Fruit fly (Drosophila melanogaster) whole organism, embryonic: Measurements from ENCODE around the gene CG42500.
A peak's percentile ranks its signal among the peaks of the same experiment; 100 is the strongest.

ENCODE experiments used
- Ada2b ChIP-seq: fragments of 200-800 bp; sonication (Bioruptor generic); IDR thresholded peaks from 2 replicates; pipeline ENCODE4 v1.3.6; 2022; ENCODE audit warnings: missing biosample characterization, missing genetic modification characterization
- Atf3 ChIP-seq: fragments of 200-800 bp; sonication (Bioruptor generic); optimal IDR thresholded peaks from 3 replicates; lab custom pipeline; 2016; ENCODE audit warnings: missing biosample characterization, missing genetic modification characterization
- CG10209 ChIP-seq: fragments of 200-800 bp; sonication (Bioruptor generic); optimal IDR thresholded peaks from 3 replicates; lab custom pipeline; 2017; ENCODE audit warnings: missing biosample characterization, mild to moderate bottlenecking, missing genetic modification characterization, missing genetic modification reagents
- CG11398 ChIP-seq: fragments of 200-800 bp; sonication (Bioruptor generic); optimal IDR thresholded peaks from 2 replicates; lab custom pipeline; 2016; ENCODE audit warnings: missing biosample characterization, missing genetic modification characterization
- CG11456 ChIP-seq: fragments of 200-800 bp; sonication (Bioruptor generic); IDR thresholded peaks from 3 replicates; pipeline ENCODE4 v1.3.6; 2022; ENCODE audit warnings: missing biosample characterization, missing genetic modification characterization
- CG13424 ChIP-seq: fragments of 200-800 bp; sonication (Bioruptor generic); optimal IDR thresholded peaks from 2 replicates; lab custom pipeline; 2019; ENCODE audit warnings: missing biosample characterization, mild to moderate bottlenecking, missing genetic modification characterization, moderate library complexity
- CG14441 ChIP-seq: fragments of 200-800 bp; sonication (Bioruptor generic); IDR thresholded peaks from 2 replicates; pipeline ENCODE4 v1.3.6; 2022; ENCODE audit warnings: missing biosample characterization, missing genetic modification characterization
- CG18011 ChIP-seq: fragments of 200-800 bp; sonication (Bioruptor generic); optimal IDR thresholded peaks from 2 replicates; lab custom pipeline; 2017; ENCODE audit warnings: missing biosample characterization, missing genetic modification characterization, mild to moderate bottlenecking, moderate library complexity, missing genotype
- CG2129 ChIP-seq: fragments of 200-800 bp; sonication (Bioruptor generic); IDR thresholded peaks from 2 replicates; pipeline ENCODE4 v1.3.6; 2022; ENCODE audit warnings: missing biosample characterization, missing genetic modification characterization; ENCODE audit not compliant: partially characterized antibody
- CG2712 ChIP-seq: fragments of 200-800 bp; optimal IDR thresholded peaks from 3 replicates; lab custom pipeline; 2019; ENCODE audit warnings: missing biosample characterization, mild to moderate bottlenecking, missing genetic modification characterization, moderate library complexity
- CG2889 ChIP-seq: fragments of 200-800 bp; sonication (Bioruptor generic); IDR thresholded peaks from 3 replicates; pipeline ENCODE4 v1.3.6; 2022; ENCODE audit warnings: missing biosample characterization, missing genetic modification characterization
- CG3065 ChIP-seq: fragments of 200-800 bp; sonication (Bioruptor generic); optimal IDR thresholded peaks from 2 replicates; lab custom pipeline; 2016; ENCODE audit warnings: missing biosample characterization, missing genetic modification characterization
- CG6654 ChIP-seq: fragments of 200-800 bp; sonication (Bioruptor generic); optimal IDR thresholded peaks from 2 replicates; lab custom pipeline; 2017; ENCODE audit warnings: missing biosample characterization, mild to moderate bottlenecking, missing genetic modification characterization
- CG6813 ChIP-seq: fragments of 200-800 bp; sonication (Bioruptor generic); optimal IDR thresholded peaks from 2 replicates; lab custom pipeline; 2017; ENCODE audit warnings: missing biosample characterization, missing genetic modification characterization, mild to moderate bottlenecking, moderate library complexity, missing genetic modification reagents
- CG7963 ChIP-seq: fragments of 200-800 bp; sonication (Bioruptor generic); IDR thresholded peaks from 3 replicates; pipeline ENCODE4 v1.3.6; 2022; ENCODE audit warnings: missing biosample characterization, missing genetic modification characterization; ENCODE audit not compliant: partially characterized antibody
- CG8290 ChIP-seq, 3 experiments: fragments of 200-800 bp; sonication (Bioruptor generic); optimal IDR thresholded peaks; 2 replicates each; lab custom pipeline; 2016 to 2019; ENCODE audit warnings: missing biosample characterization in 3 of 3, missing genetic modification characterization in 3 of 3, mild to moderate bottlenecking in 2 of 3, moderate library complexity in 1 of 3
- CG8478 ChIP-seq: fragments of >200 bp; optimal IDR thresholded peaks from 2 replicates; lab custom pipeline; 2018
- CG8765 ChIP-seq: fragments of 200-800 bp; sonication (Bioruptor generic); IDR thresholded peaks from 2 replicates; pipeline ENCODE4 v1.3.6; 2022; ENCODE audit warnings: missing biosample characterization, missing genetic modification characterization
- Chrac-16 ChIP-seq: fragments of 200-800 bp; sonication (Bioruptor generic); optimal IDR thresholded peaks from 3 replicates; lab custom pipeline; 2016; ENCODE audit warnings: missing biosample characterization, missing genetic modification characterization
- CkIIα-i1 ChIP-seq: fragments of 200-800 bp; sonication (Bioruptor generic); IDR thresholded peaks from 2 replicates; pipeline ENCODE4 v1.3.6; 2022; ENCODE audit warnings: missing biosample characterization, missing genetic modification characterization
- Dek ChIP-seq: fragments of 200-800 bp; sonication (Bioruptor generic); optimal IDR thresholded peaks from 3 replicates; lab custom pipeline; 2019; ENCODE audit warnings: missing biosample characterization, mild to moderate bottlenecking, missing genetic modification characterization, moderate library complexity
- Elba2 ChIP-seq: fragments of 200-800 bp; sonication (Bioruptor generic); optimal IDR thresholded peaks from 3 replicates; lab custom pipeline; 2016; ENCODE audit warnings: missing biosample characterization, missing genetic modification characterization
- Ets65A ChIP-seq: fragments of 200-800 bp; sonication (Bioruptor generic); peaks from one replicate; lab custom pipeline; 2016; ENCODE audit warnings: missing biosample characterization, missing genetic modification characterization
- Fer1 ChIP-seq: fragments of 200-800 bp; sonication (Bioruptor generic); optimal IDR thresholded peaks from 2 replicates; lab custom pipeline; 2017; ENCODE audit warnings: missing biosample characterization, mild to moderate bottlenecking, missing genetic modification characterization
- HLHmδ ChIP-seq: fragments of 200-800 bp; sonication (Bioruptor generic); optimal IDR thresholded peaks from 2 replicates; lab custom pipeline; 2018; ENCODE audit warnings: missing biosample characterization, mild to moderate bottlenecking, missing genetic modification characterization, moderate library complexity
- Lim3 ChIP-seq: fragments of 200-800 bp; sonication (Bioruptor generic); IDR thresholded peaks from 2 replicates; pipeline ENCODE4 v1.3.6; 2022; ENCODE audit warnings: missing biosample characterization, missing genetic modification characterization
- Mes4 ChIP-seq: fragments of 200-800 bp; sonication (Bioruptor generic); optimal IDR thresholded peaks from 2 replicates; lab custom pipeline; 2016; ENCODE audit warnings: missing biosample characterization, missing genetic modification characterization
- Oli ChIP-seq: fragments of 200-800 bp; sonication (Bioruptor generic); optimal IDR thresholded peaks from 2 replicates; lab custom pipeline; 2018; ENCODE audit warnings: missing biosample characterization, mild to moderate bottlenecking, missing genetic modification characterization, moderate library complexity
- Optix ChIP-seq: fragments of 200-800 bp; sonication (Bioruptor generic); IDR thresholded peaks from 3 replicates; pipeline ENCODE4 v1.3.6; 2022; ENCODE audit warnings: missing biosample characterization, missing genetic modification characterization
- Pdp1 ChIP-seq, 2 experiments: fragments of 200-800 bp; sonication (Bioruptor generic); optimal IDR thresholded peaks; 3 replicates each; lab custom pipeline; 2016; ENCODE audit warnings: missing biosample characterization in 2 of 2, missing genetic modification characterization in 2 of 2, mild to moderate bottlenecking in 1 of 2, moderate library complexity in 1 of 2
- Ptx1 ChIP-seq: fragments of 200-800 bp; sonication (Bioruptor generic); IDR thresholded peaks from 2 replicates; pipeline ENCODE4 v1.3.6; 2022; ENCODE audit warnings: missing biosample characterization, missing genetic modification characterization
- Ravus ChIP-seq: fragments of 200-800 bp; sonication (Bioruptor generic); IDR thresholded peaks from 2 replicates; pipeline ENCODE4 v1.3.6; 2022; ENCODE audit warnings: missing biosample characterization, missing genetic modification characterization
- Sin3A ChIP-seq: fragments of >200 bp; optimal IDR thresholded peaks from 2 replicates; lab custom pipeline; 2018
- Sry-β ChIP-seq: fragments of 200-800 bp; sonication (Bioruptor generic); optimal IDR thresholded peaks from 2 replicates; lab custom pipeline; 2018; ENCODE audit warnings: missing biosample characterization, mild to moderate bottlenecking, missing genetic modification characterization, moderate library complexity
- Tbp ChIP-seq: fragments of >200 bp; optimal IDR thresholded peaks from 2 replicates; lab custom pipeline; 2018; ENCODE audit warnings: missing biosample characterization, missing genetic modification characterization
- Vsx1 ChIP-seq: fragments of 200-800 bp; sonication (Bioruptor generic); optimal IDR thresholded peaks from 2 replicates; lab custom pipeline; 2017; ENCODE audit warnings: missing biosample characterization, mild to moderate bottlenecking, missing genetic modification characterization, missing genetic modification reagents
- bowl ChIP-seq: fragments of 200-800 bp; sonication (Bioruptor generic); IDR thresholded peaks from 2 replicates; pipeline ENCODE4 v1.3.6; 2022; ENCODE audit warnings: missing biosample characterization, missing genetic modification characterization
- chif ChIP-seq, 2 experiments: fragments of 200-800 bp; sonication (Bioruptor generic); optimal IDR thresholded peaks; 3 replicates each; lab custom pipeline; 2016; ENCODE audit warnings: missing biosample characterization in 2 of 2, missing genetic modification characterization in 2 of 2
- croc ChIP-seq: fragments of 200-800 bp; sonication (Bioruptor generic); conservative IDR thresholded peaks from 3 replicates; pipeline ENCODE4 v1.3.6; 2022; ENCODE audit warnings: missing biosample characterization, missing genetic modification characterization
- exex ChIP-seq: fragments of 200-800 bp; sonication (Bioruptor generic); optimal IDR thresholded peaks from 4 replicates; lab custom pipeline; 2018; ENCODE audit warnings: missing biosample characterization, mild to moderate bottlenecking, missing genetic modification characterization, moderate library complexity
- gsb ChIP-seq: fragments of 200-800 bp; sonication (Bioruptor generic); IDR thresholded peaks from 2 replicates; pipeline ENCODE4 v1.3.6; 2022; ENCODE audit warnings: missing biosample characterization, missing genetic modification characterization
- hb ChIP-seq: fragments of 200-800 bp; sonication (Bioruptor generic); IDR thresholded peaks from 3 replicates; pipeline ENCODE4 v1.3.6; 2022; ENCODE audit warnings: missing biosample characterization, missing genetic modification characterization; ENCODE audit not compliant: partially characterized antibody
- insv ChIP-seq, 2 experiments: fragments of 200-800 bp; sonication (Bioruptor generic); optimal IDR thresholded peaks; 3 replicates each; lab custom pipeline; 2016 to 2018; ENCODE audit warnings: missing biosample characterization in 2 of 2, missing genetic modification characterization in 2 of 2
- peb ChIP-seq: fragments of 200-800 bp; sonication (Bioruptor generic); IDR thresholded peaks from 2 replicates; pipeline ENCODE4 v1.3.6; 2022; ENCODE audit warnings: missing biosample characterization, missing genetic modification characterization
- pfk ChIP-seq: fragments of 200-800 bp; sonication (Bioruptor generic); optimal IDR thresholded peaks from 2 replicates; lab custom pipeline; 2018; ENCODE audit warnings: missing biosample characterization, mild to moderate bottlenecking, missing genetic modification characterization, moderate library complexity
- pho ChIP-seq: fragments of 200-800 bp; sonication (Bioruptor generic); optimal IDR thresholded peaks from 2 replicates; lab custom pipeline; 2016; ENCODE audit warnings: missing biosample characterization, missing genetic modification characterization
- repo ChIP-seq: fragments of 200-800 bp; sonication (Bioruptor generic); optimal IDR thresholded peaks from 2 replicates; lab custom pipeline; 2016; ENCODE audit warnings: missing biosample characterization, missing genetic modification characterization
- tgo ChIP-seq: fragments of 200-800 bp; sonication (Bioruptor generic); IDR thresholded peaks from 3 replicates; pipeline ENCODE4 v1.3.6; 2022; ENCODE audit warnings: missing biosample characterization, missing genetic modification characterization
- tin ChIP-seq: fragments of 200-800 bp; sonication (Bioruptor generic); optimal IDR thresholded peaks from 3 replicates; lab custom pipeline; 2016; ENCODE audit warnings: missing biosample characterization, missing genetic modification characterization
- ttk ChIP-seq: fragments of 200-800 bp; sonication (Bioruptor generic); IDR thresholded peaks from 2 replicates; pipeline ENCODE4 v2.1.2; 2022; ENCODE audit warnings: missing biosample characterization, missing genetic modification characterization
- zfh2 ChIP-seq: fragments of 200-800 bp; sonication (Bioruptor generic); optimal IDR thresholded peaks from 2 replicates; lab custom pipeline; 2016; ENCODE audit warnings: missing biosample characterization, missing genetic modification characterization

Gene CG42500

DNA sequence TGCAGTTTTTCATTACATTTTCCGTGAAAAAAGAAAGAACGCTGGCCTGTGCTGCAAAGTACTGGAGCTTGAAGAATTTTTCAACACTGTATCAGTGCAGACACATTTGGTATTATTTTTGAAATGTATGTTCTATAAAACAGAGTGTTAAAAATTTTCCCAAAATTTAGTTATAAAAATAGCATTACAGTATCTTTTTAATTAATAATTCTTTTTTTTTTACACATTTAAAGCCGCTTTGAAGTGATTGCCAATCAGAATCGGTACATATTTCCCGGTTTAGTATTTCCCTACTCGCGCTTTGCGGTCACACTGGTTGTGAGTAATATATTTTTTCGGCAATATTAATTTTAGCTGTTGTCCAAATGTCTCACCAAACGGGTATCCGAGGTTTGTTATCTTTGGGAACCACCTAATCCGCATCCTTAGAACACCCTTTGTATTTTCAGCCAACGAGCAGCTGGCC, 30.1 kb downstream of the CG42500 start, which contains the start of the genes Abi and twf (continued):
- TF ChIP-seq insv (GFP tag; optimal IDR thresholded peaks at IDR 0.05; lab: Kevin White, UChicago) (peak in 1 of 2 experiments; percentile 79), CG2889 (GFP tag; lab: Robert Waterston, UW) (no peak), tgo (GFP tag; lab: Robert Waterston, UW) (peak; percentile 67), CG3065 (peak; percentile 39), exex (peak; percentile 6), CG18011 (GFP tag; lab: Kevin White, UChicago) (peak; percentile 59), CG8290 (GFP tag; optimal IDR thresholded peaks at IDR 0.05; lab: Kevin White, UChicago) (peak; percentile 80), CG8290 (tag; optimal IDR thresholded peaks at IDR 0.05; lab: Kevin White, UChicago) (peak in 1 of 2 experiments; percentile 38), CG14441 (GFP tag; lab: Robert Waterston, UW) (peak; percentile 49; the same call in 1 of the 2 replicates), CG8478 (lab: Kevin White, UChicago) (no peak), hb (GFP tag; lab: Robert Waterston, UW) (no peak), pfk (GFP tag; lab: Kevin White, UChicago) (no peak), Oli (tag; lab: Kevin White, UChicago) (peak; percentile 47), Ets65A (GFP tag; lab: Kevin White, UChicago) (peak; percentile 80), Ravus (GFP tag; lab: Robert Waterston, UW) (no peak), Tbp (GFP tag; lab: Kevin White, UChicago) (no peak), gsb (GFP tag; lab: Robert Waterston, UW) (no peak), Chrac-16 (GFP tag; lab: Kevin White, UChicago) (peak; percentile 77), Atf3 (GFP tag; lab: Kevin White, UChicago) (peak; percentile 43), Mes4 (GFP tag; lab: Kevin White, UChicago) (peak; percentile 22), CG6813 (GFP tag; lab: Kevin White, UChicago) (no peak), Sry-β (GFP tag; lab: Kevin White, UChicago) (peak; percentile 89), CG13424 (tag; lab: Kevin White, UChicago) (peak; percentile 67), Elba2 (GFP tag; lab: Kevin White, UChicago) (peak; percentile 99), Pdp1 (GFP tag; optimal IDR thresholded peaks at IDR 0.05; lab: Kevin White, UChicago) (peak; percentile 41 to 71), HLHmδ (no peak), CG2712 (peak; percentile 74), Lim3 (GFP tag; lab: Robert Waterston, UW) (no peak), Sin3A (lab: Kevin White, UChicago) (peak; percentile 64), tin (GFP tag; lab: Kevin White, UChicago) (peak; percentile 71), CG11456 (GFP tag; lab: Robert Waterston, UW) (peak; percentile 68; the same call in 1 of the 3 replicates), Ada2b (GFP tag; lab: Robert Waterston, UW) (peak; percentile 35; the same call in 1 of the 2 replicates), croc (no peak; the same call in 2 of the 3 replicates), CG8765 (GFP tag; lab: Robert Waterston, UW) (no peak), Optix (GFP tag; lab: Robert Waterston, UW) (no peak), Vsx1 (no peak), bowl (GFP tag; lab: Robert Waterston, UW) (no peak), ttk (GFP tag; lab: Robert Waterston, UW) (peak; percentile 41), Fer1 (GFP tag; lab: Kevin White, UChicago) (peak; percentile 58), peb (GFP tag; lab: Robert Waterston, UW) (0 out of 2 replicates have a peak, but pooled peaks have one; percentile 18), CkIIα-i1 (GFP tag; lab: Robert Waterston, UW) (no peak), Dek (peak; percentile 38), chif (GFP tag; optimal IDR thresholded peaks at IDR 0.05; lab: Kevin White, UChicago) (peak; percentile 22 to 63), CG2129 (GFP tag; lab: Robert Waterston, UW) (no peak), pho (peak; percentile 46), CG11398 (GFP tag; lab: Kevin White, UChicago) (no peak), CG10209 (peak; percentile 68), CG6654 (GFP tag; lab: Kevin White, UChicago) (no peak), repo (GFP tag; lab: Kevin White, UChicago) (no peak), Ptx1 (peak; percentile 71), zfh2 (GFP tag; lab: Kevin White, UChicago) (peak; percentile 74), CG7963 (GFP tag; lab: Robert Waterston, UW) (no peak)
